Worm (Caenorhabditis elegans): ENCODE data around the gene btb-8.

ce11 chrII:1750413-1750812 is 27.8 kb downstream of the btb-8 start, which contains the start of the genes F36H5.13 and F36H5.8:
- TF ChIP-seq ama-1 (optimal IDR thresholded peaks at IDR 0.05) (no peak), unc-39 (tag; optimal IDR thresholded peaks at IDR 0.05) (no peak), snpc-4 (tag; optimal IDR thresholded peaks at IDR 0.05) (no peak), nhr-12 (tag; optimal IDR thresholded peaks at IDR 0.05) (no peak), elt-3 (tag; optimal IDR thresholded peaks at IDR 0.05) (no peak), mdl-1 (tag; optimal IDR thresholded peaks at IDR 0.05) (no peak), unc-62 (GFP tag; optimal IDR thresholded peaks at IDR 0.05) (no peak), ZK546.5 (tag; optimal IDR thresholded peaks at IDR 0.05) (no peak), ceh-82 (tag; optimal IDR thresholded peaks at IDR 0.05) (no peak), nhr-237 (tag; optimal IDR thresholded peaks at IDR 0.05) (no peak), F13H6.1 (tag; optimal IDR thresholded peaks at IDR 0.05) (no peak), nhr-11 (tag; optimal IDR thresholded peaks at IDR 0.05) (no peak)
